Fruit fly (Drosophila melanogaster) whole organism, embryonic: Measurements from ENCODE around the gene senju.

Experiments
- Blimp-1 ChIP-seq: fragments of 200-800 bp; sonication (Bioruptor generic); optimal IDR thresholded peaks from 3 replicates; lab custom pipeline; 2018; ENCODE audit warnings: missing biosample characterization, missing genetic modification characterization, mild to moderate bottlenecking, moderate library complexity, missing genetic modification reagents
- CG12104 ChIP-seq: fragments of 200-800 bp; sonication (Bioruptor generic); optimal IDR thresholded peaks from 3 replicates; lab custom pipeline; 2016; ENCODE audit warnings: missing biosample characterization, missing genetic modification characterization
- CG1233 ChIP-seq: fragments of 200-800 bp; sonication (Bioruptor generic); optimal IDR thresholded peaks from 4 replicates; lab custom pipeline; 2018; ENCODE audit warnings: missing biosample characterization, mild to moderate bottlenecking, missing genetic modification characterization
- CG12659 ChIP-seq: fragments of 200-800 bp; sonication (Bioruptor generic); optimal IDR thresholded peaks from 3 replicates; lab custom pipeline; 2017; ENCODE audit warnings: mild to moderate bottlenecking, missing biosample characterization, missing genetic modification reagents, missing genetic modification characterization
- CG13287 ChIP-seq: fragments of 200-800 bp; sonication (Bioruptor generic); IDR thresholded peaks from 2 replicates; pipeline ENCODE4 v1.3.6; 2022; ENCODE audit warnings: missing biosample characterization, missing genetic modification characterization; ENCODE audit not compliant: partially characterized antibody
- CG13296 ChIP-seq: fragments of 200-800 bp; sonication (Bioruptor generic); optimal IDR thresholded peaks from 3 replicates; lab custom pipeline; 2018; ENCODE audit warnings: missing biosample characterization, mild to moderate bottlenecking, missing genetic modification characterization
- CG15696 ChIP-seq: fragments of 200-800 bp; sonication (Bioruptor generic); optimal IDR thresholded peaks from 2 replicates; lab custom pipeline; 2019; ENCODE audit warnings: missing biosample characterization, mild to moderate bottlenecking, missing genetic modification characterization, moderate library complexity
- CG16813 ChIP-seq: fragments of 200-800 bp; sonication (Bioruptor generic); IDR thresholded peaks from 3 replicates; pipeline ENCODE4 v1.3.6; 2022; ENCODE audit warnings: missing biosample characterization, missing genetic modification characterization; ENCODE audit not compliant: partially characterized antibody
- CG1832 ChIP-seq: fragments of 200-800 bp; sonication (Bioruptor generic); optimal IDR thresholded peaks from 2 replicates; lab custom pipeline; 2017; ENCODE audit warnings: missing biosample characterization, mild to moderate bottlenecking, missing genetic modification characterization, inconsistent platforms
- CG2712 ChIP-seq: fragments of 200-800 bp; optimal IDR thresholded peaks from 3 replicates; lab custom pipeline; 2019; ENCODE audit warnings: missing biosample characterization, mild to moderate bottlenecking, missing genetic modification characterization, moderate library complexity
- CG31388 ChIP-seq: fragments of 200-800 bp; sonication (Bioruptor generic); optimal IDR thresholded peaks from 2 replicates; lab custom pipeline; 2016; ENCODE audit warnings: missing biosample characterization, missing genetic modification characterization
- CG4820 ChIP-seq: fragments of 200-800 bp; sonication (Bioruptor generic); optimal IDR thresholded peaks from 3 replicates; lab custom pipeline; 2016; ENCODE audit warnings: missing biosample characterization, missing genetic modification characterization
- CG6654 ChIP-seq: fragments of 200-800 bp; sonication (Bioruptor generic); optimal IDR thresholded peaks from 2 replicates; lab custom pipeline; 2017; ENCODE audit warnings: missing biosample characterization, mild to moderate bottlenecking, missing genetic modification characterization
- CG6791 ChIP-seq: fragments of 200-800 bp; sonication (Bioruptor generic); IDR thresholded peaks from 3 replicates; pipeline ENCODE4 v1.3.6; 2022; ENCODE audit warnings: missing biosample characterization, missing genetic modification characterization; ENCODE audit not compliant: partially characterized antibody
- CG6854 ChIP-seq: fragments of 200-800 bp; sonication (Bioruptor generic); optimal IDR thresholded peaks from 3 replicates; lab custom pipeline; 2017; ENCODE audit warnings: missing biosample characterization, mild to moderate bottlenecking, missing genetic modification characterization
- CG7963 ChIP-seq: fragments of 200-800 bp; sonication (Bioruptor generic); IDR thresholded peaks from 3 replicates; pipeline ENCODE4 v1.3.6; 2022; ENCODE audit warnings: missing biosample characterization, missing genetic modification characterization; ENCODE audit not compliant: partially characterized antibody
- HLH3B ChIP-seq: fragments of 200-800 bp; sonication (Bioruptor generic); IDR thresholded peaks from 2 replicates; pipeline ENCODE4 v1.3.6; 2022; ENCODE audit warnings: missing biosample characterization, missing genetic modification characterization
- HmgZ ChIP-seq: fragments of 200-800 bp; sonication (Bioruptor generic); optimal IDR thresholded peaks from 2 replicates; lab custom pipeline; 2018; ENCODE audit warnings: missing biosample characterization, mild to moderate bottlenecking, missing genetic modification characterization
- Hr3 ChIP-seq: fragments of 200-800 bp; sonication (Bioruptor generic); optimal IDR thresholded peaks from 3 replicates; lab custom pipeline; 2016; ENCODE audit warnings: missing biosample characterization, missing genetic modification characterization
- Lhr ChIP-seq: fragments of 200-800 bp; sonication (Bioruptor generic); optimal IDR thresholded peaks from 3 replicates; lab custom pipeline; 2017; ENCODE audit warnings: mild to moderate bottlenecking, missing biosample characterization, missing genetic modification reagents, missing genetic modification characterization
- NK7.1 ChIP-seq: fragments of 200-800 bp; sonication (Bioruptor generic); optimal IDR thresholded peaks from 3 replicates; lab custom pipeline; 2016; ENCODE audit warnings: missing biosample characterization, missing genetic modification characterization
- Nf-YC ChIP-seq: fragments of 200-800 bp; optimal IDR thresholded peaks from 3 replicates; lab custom pipeline; 2019; ENCODE audit warnings: missing biosample characterization, mild to moderate bottlenecking, missing genetic modification characterization, moderate library complexity
- Sox102F ChIP-seq: fragments of 200-800 bp; sonication (Bioruptor generic); optimal IDR thresholded peaks from 2 replicates; lab custom pipeline; 2018; ENCODE audit warnings: missing biosample characterization, mild to moderate bottlenecking, missing genetic modification characterization, moderate library complexity
- Ssrp ChIP-seq: fragments of 200-800 bp; sonication (Bioruptor generic); optimal IDR thresholded peaks from 2 replicates; lab custom pipeline; 2018; ENCODE audit warnings: missing biosample characterization, mild to moderate bottlenecking, missing genetic modification characterization, moderate library complexity
- Usf ChIP-seq: fragments of 200-800 bp; sonication (Bioruptor generic); optimal IDR thresholded peaks from 2 replicates; lab custom pipeline; 2017; ENCODE audit warnings: missing genotype, missing biosample characterization, missing genetic modification characterization
- caup ChIP-seq: fragments of 200-800 bp; sonication (Bioruptor generic); optimal IDR thresholded peaks from 3 replicates; lab custom pipeline; 2017; ENCODE audit warnings: missing biosample characterization, mild to moderate bottlenecking, missing genetic modification characterization, moderate library complexity; ENCODE audit not compliant: severe bottlenecking
- chm ChIP-seq: fragments of 200-800 bp; sonication (Bioruptor generic); IDR thresholded peaks from 2 replicates; pipeline ENCODE4 v1.3.6; 2022; ENCODE audit warnings: missing biosample characterization, missing genetic modification characterization
- ci ChIP-seq: fragments of 200-800 bp; sonication (Bioruptor generic); IDR thresholded peaks from 3 replicates; pipeline ENCODE4 v1.3.6; 2022; ENCODE audit warnings: missing biosample characterization, missing genetic modification characterization
- dm ChIP-seq: fragments of 200-800 bp; sonication (Bioruptor generic); optimal IDR thresholded peaks from 3 replicates; lab custom pipeline; 2016; ENCODE audit warnings: missing biosample characterization, missing genetic modification characterization
- emc ChIP-seq: fragments of 200-800 bp; sonication (Bioruptor generic); optimal IDR thresholded peaks from 2 replicates; lab custom pipeline; 2016; ENCODE audit warnings: missing biosample characterization, missing genetic modification characterization
- fd3F ChIP-seq: fragments of 200-800 bp; sonication (Bioruptor generic); optimal IDR thresholded peaks from 2 replicates; lab custom pipeline; 2018; ENCODE audit warnings: missing biosample characterization, mild to moderate bottlenecking, missing genetic modification characterization, moderate library complexity
- ftz-f1 ChIP-seq: fragments of 200-800 bp; sonication (Bioruptor generic); optimal IDR thresholded peaks from 2 replicates; lab custom pipeline; 2016; ENCODE audit warnings: missing biosample characterization, missing genetic modification characterization
- gcm ChIP-seq: fragments of 200-800 bp; sonication (Bioruptor generic); optimal IDR thresholded peaks from 2 replicates; lab custom pipeline; 2019; ENCODE audit warnings: missing biosample characterization, mild to moderate bottlenecking, missing genetic modification characterization, moderate library complexity
- gro ChIP-seq: fragments of 200-800 bp; sonication (Bioruptor generic); optimal IDR thresholded peaks from 2 replicates; lab custom pipeline; 2016; ENCODE audit warnings: missing biosample characterization, missing genetic modification characterization
- h ChIP-seq: fragments of >200 bp; optimal IDR thresholded peaks from 2 replicates; lab custom pipeline; 2017
- inv ChIP-seq: fragments of 200-800 bp; sonication (Bioruptor generic); IDR thresholded peaks from 2 replicates; pipeline ENCODE4 v1.3.6; 2022; ENCODE audit warnings: missing biosample characterization, missing genetic modification characterization; ENCODE audit not compliant: partially characterized antibody
- kay ChIP-seq: fragments of 200-800 bp; sonication (Bioruptor generic); optimal IDR thresholded peaks from 2 replicates; lab custom pipeline; 2016; ENCODE audit warnings: missing biosample characterization, missing genetic modification characterization
- knrl ChIP-seq: fragments of 200-800 bp; sonication (Bioruptor generic); IDR thresholded peaks from 3 replicates; pipeline ENCODE4 v1.3.6; 2022; ENCODE audit warnings: missing biosample characterization, missing genetic modification characterization; ENCODE audit not compliant: partially characterized antibody
- lbe ChIP-seq: fragments of 200-800 bp; sonication (Bioruptor generic); optimal IDR thresholded peaks from 2 replicates; lab custom pipeline; 2016; ENCODE audit warnings: missing biosample characterization, mild to moderate bottlenecking, missing genetic modification characterization
- mirr ChIP-seq: fragments of 200-800 bp; sonication (Bioruptor generic); optimal IDR thresholded peaks from 3 replicates; lab custom pipeline; 2018; ENCODE audit warnings: missing biosample characterization, mild to moderate bottlenecking, missing genetic modification characterization
- nerfin-2 ChIP-seq: fragments of 200-800 bp; sonication (Bioruptor generic); IDR thresholded peaks from 2 replicates; pipeline ENCODE4 v1.3.6; 2022; ENCODE audit warnings: missing biosample characterization, missing genetic modification characterization; ENCODE audit not compliant: partially characterized antibody
- onecut ChIP-seq: fragments of 200-800 bp; sonication (Bioruptor generic); IDR thresholded peaks from 2 replicates; pipeline ENCODE4 v1.3.6; 2022; ENCODE audit warnings: missing biosample characterization, missing genetic modification characterization
- peb ChIP-seq: fragments of 200-800 bp; sonication (Bioruptor generic); IDR thresholded peaks from 2 replicates; pipeline ENCODE4 v1.3.6; 2022; ENCODE audit warnings: missing biosample characterization, missing genetic modification characterization
- psq ChIP-seq: fragments of 200-800 bp; sonication (Bioruptor generic); optimal IDR thresholded peaks from 2 replicates; lab custom pipeline; 2017; ENCODE audit warnings: missing biosample characterization, missing genetic modification characterization
- ranshi ChIP-seq: fragments of 200-800 bp; sonication (Bioruptor generic); IDR thresholded peaks from 2 replicates; pipeline ENCODE4 v1.3.6; 2022; ENCODE audit warnings: missing biosample characterization, missing genetic modification characterization
- rib ChIP-seq: fragments of 200-800 bp; sonication (Bioruptor generic); IDR thresholded peaks from 2 replicates; pipeline ENCODE4 v1.3.6; 2022; ENCODE audit warnings: missing biosample characterization, missing genetic modification characterization
- tgo ChIP-seq: fragments of 200-800 bp; sonication (Bioruptor generic); IDR thresholded peaks from 3 replicates; pipeline ENCODE4 v1.3.6; 2022; ENCODE audit warnings: missing biosample characterization, missing genetic modification characterization
- tll ChIP-seq, 2 experiments: fragments of 200-800 bp in 1 of 2; fragments of >200 bp in 1 of 2; sonication (Bioruptor generic) in 1 of 2; optimal IDR thresholded peaks; 2 replicates each; lab custom pipeline; 2017 to 2019; ENCODE audit warnings: missing biosample characterization in 2 of 2, missing genetic modification characterization in 2 of 2, mild to moderate bottlenecking in 1 of 2, moderate library complexity in 1 of 2
- yki ChIP-seq: fragments of >200 bp; optimal IDR thresholded peaks from 3 replicates; lab custom pipeline; 2018

The senju gene

dm6 chr2L:5059645-5060254, 7.1 kb downstream of the senju start, which contains the start of gene Rpn11 (continued):
- TF ChIP-seq gro (GFP tag; lab: Kevin White, UChicago) (no peak), ci (GFP tag; lab: Robert Waterston, UW) (0 out of 3 replicates have a peak, but pooled peaks have one; percentile 9), lbe (GFP tag; lab: Kevin White, UChicago) (no peak), CG15696 (tag; lab: Kevin White, UChicago) (peak; percentile 66), ranshi (0 out of 2 replicates have a peak, but pooled peaks have one; percentile 5), CG13287 (peak; percentile 63), onecut (GFP tag; lab: Robert Waterston, UW) (no peak), knrl (peak; percentile 39; the same call in 2 of the 3 replicates), CG16813 (GFP tag; lab: Robert Waterston, UW) (peak; percentile 46; the same call in 1 of the 3 replicates), psq (GFP tag; lab: Kevin White, UChicago) (no peak), HmgZ (tag; lab: Kevin White, UChicago) (peak; percentile 40), caup (GFP tag; lab: Kevin White, UChicago) (peak; percentile 29), CG2712 (tag; lab: Kevin White, UChicago) (peak; percentile 76), Nf-YC (peak; percentile 75), fd3F (GFP tag; lab: Kevin White, UChicago) (peak; percentile 45), CG6791 (GFP tag; lab: Robert Waterston, UW) (no peak), peb (GFP tag; lab: Robert Waterston, UW) (no peak), CG6654 (GFP tag; lab: Kevin White, UChicago) (no peak), CG13296 (GFP tag; lab: Kevin White, UChicago) (peak; percentile 68), mirr (GFP tag; lab: Kevin White, UChicago) (peak; percentile 8), yki (lab: Kevin White, UChicago) (no peak), h (lab: Kevin White, UChicago) (no peak), CG1832 (GFP tag; lab: Kevin White, UChicago) (no peak), dm (no peak), Usf (peak; percentile 7), tgo (GFP tag; lab: Robert Waterston, UW) (no peak; the same call in 2 of the 3 replicates), Lhr (GFP tag; lab: Kevin White, UChicago) (peak; percentile 43), CG7963 (GFP tag; lab: Robert Waterston, UW) (no peak), tll (GFP tag; optimal IDR thresholded peaks at IDR 0.05; lab: Kevin White, UChicago) (no peak), CG12104 (peak; percentile 51), chm (GFP tag; lab: Robert Waterston, UW) (no peak), rib (GFP tag; lab: Robert Waterston, UW) (no peak), CG4820 (peak; percentile 52), CG1233 (GFP tag; lab: Kevin White, UChicago) (peak; percentile 30), Sox102F (GFP tag; lab: Kevin White, UChicago) (peak; percentile 64), gcm (GFP tag; lab: Kevin White, UChicago) (peak; percentile 36), CG6854 (GFP tag; lab: Kevin White, UChicago) (no peak), Blimp-1 (GFP tag; lab: Kevin White, UChicago) (peak; percentile 56), ftz-f1 (no peak), inv (GFP tag; lab: Robert Waterston, UW) (no peak), nerfin-2 (GFP tag; lab: Robert Waterston, UW) (no peak), kay (GFP tag; lab: Kevin White, UChicago) (peak; percentile 50), emc (GFP tag; lab: Kevin White, UChicago) (no peak), Ssrp (tag; lab: Kevin White, UChicago) (peak; percentile 69), CG12659 (peak; percentile 71), HLH3B (GFP tag; lab: Robert Waterston, UW) (peak; percentile 31; the same call in 1 of the 2 replicates), CG31388 (no peak), NK7.1 (GFP tag; lab: Kevin White, UChicago) (no peak), Hr3 (peak; percentile 74)
